Worm (Caenorhabditis elegans) whole organism, L2 larva: ENCODE measurements around the gene sel-9.
A peak's percentile ranks its signal among the peaks of the same experiment; 100 is the strongest.

ENCODE experiments used
- C34F6.9 ChIP-seq: fragments of 150-350 bp; optimal IDR thresholded peaks from 2 replicates; lab custom pipeline; 2014; ENCODE audit warnings: missing biosample characterization, missing genetic modification characterization
- F13H6.1 ChIP-seq: sonication (generic microtip); optimal IDR thresholded peaks from 2 replicates; lab custom pipeline; 2016; ENCODE audit warnings: missing genetic modification characterization, missing compliant biosample characterization
- R02D3.7 ChIP-seq: fragments of 150-350 bp; optimal IDR thresholded peaks from 2 replicates; lab custom pipeline; 2014; ENCODE audit warnings: missing biosample characterization, missing genetic modification characterization
- Y55F3AM.14 ChIP-seq: fragments of 200-800 bp; sonication (Bioruptor generic); optimal IDR thresholded peaks from 2 replicates; lab custom pipeline; 2018; ENCODE audit warnings: mild to moderate bottlenecking, missing genetic modification characterization, missing compliant biosample characterization
- ZK546.5 ChIP-seq: sonication (generic microtip); optimal IDR thresholded peaks from 2 replicates; lab custom pipeline; 2017; ENCODE audit warnings: missing biosample characterization, missing genetic modification characterization
- alr-1 ChIP-seq: fragments of 150-350 bp; optimal IDR thresholded peaks from 2 replicates; lab custom pipeline; 2014; ENCODE audit warnings: missing biosample characterization, missing genetic modification characterization
- aly-2 ChIP-seq: fragments of 150-350 bp; optimal IDR thresholded peaks from 2 replicates; lab custom pipeline; 2014; ENCODE audit warnings: missing biosample characterization, missing genetic modification characterization
- ama-1 ChIP-seq: fragments of 150-350 bp; optimal IDR thresholded peaks from 2 replicates; lab custom pipeline; 2018; ENCODE audit warnings: inconsistent platforms
- blmp-1 ChIP-seq: sonication (generic microtip); optimal IDR thresholded peaks from 2 replicates; lab custom pipeline; 2017; ENCODE audit warnings: missing genetic modification characterization, mild to moderate bottlenecking, missing compliant biosample characterization, antibody characterized with exemption, moderate library complexity; ENCODE audit not compliant: insufficient read depth
- ceh-82 ChIP-seq: fragments of 150-350 bp; optimal IDR thresholded peaks from 2 replicates; lab custom pipeline; 2014; ENCODE audit warnings: missing biosample characterization, missing genetic modification characterization
- crh-2 ChIP-seq: sonication (generic microtip); optimal IDR thresholded peaks from 2 replicates; lab custom pipeline; 2017; ENCODE audit warnings: missing biosample characterization, missing genetic modification characterization
- dmd-4 ChIP-seq: sonication (generic microtip); optimal IDR thresholded peaks from 2 replicates; lab custom pipeline; 2017; ENCODE audit warnings: missing biosample characterization, missing genetic modification characterization
- egl-27 ChIP-seq: sonication (generic microtip); optimal IDR thresholded peaks from 3 replicates; lab custom pipeline; 2017; ENCODE audit warnings: missing biosample characterization, missing genetic modification reagents, missing genetic modification characterization
- elt-1 ChIP-seq: fragments of 150-350 bp; optimal IDR thresholded peaks from 2 replicates; lab custom pipeline; 2014; ENCODE audit warnings: missing biosample characterization, missing genetic modification characterization
- elt-3 ChIP-seq: sonication (generic microtip); optimal IDR thresholded peaks from 2 replicates; lab custom pipeline; 2017; ENCODE audit warnings: missing biosample characterization, missing genetic modification characterization
- fos-1 ChIP-seq: fragments of 150-350 bp; optimal IDR thresholded peaks from 2 replicates; lab custom pipeline; 2014; ENCODE audit warnings: missing biosample characterization, missing genetic modification characterization
- gmeb-1 ChIP-seq: fragments of 150-350 bp; optimal IDR thresholded peaks from 2 replicates; lab custom pipeline; 2014; ENCODE audit warnings: missing biosample characterization, missing genetic modification characterization
- lin-11 ChIP-seq: fragments of 150-350 bp; sonication (generic microtip); optimal IDR thresholded peaks from 2 replicates; lab custom pipeline; 2014; ENCODE audit warnings: missing biosample characterization, missing genetic modification characterization, inconsistent platforms, mixed read lengths
- lin-13 ChIP-seq: fragments of 150-350 bp; optimal IDR thresholded peaks from 2 replicates; lab custom pipeline; 2014; ENCODE audit warnings: missing biosample characterization, missing genetic modification reagents, missing genetic modification characterization
- lin-39 ChIP-seq: fragments of 150-350 bp; optimal IDR thresholded peaks from 2 replicates; lab custom pipeline; 2014; ENCODE audit warnings: missing biosample characterization, missing genetic modification reagents, missing genetic modification characterization
- lsy-2 ChIP-seq, 2 experiments: fragments of 150-350 bp in 1 of 2; sonication (generic microtip) in 1 of 2; optimal IDR thresholded peaks; 2 replicates each; lab custom pipeline; 2014 to 2017; ENCODE audit warnings: missing biosample characterization in 2 of 2, missing genetic modification characterization in 2 of 2
- mbf-1 ChIP-seq: sonication (generic microtip); optimal IDR thresholded peaks from 2 replicates; lab custom pipeline; 2017; ENCODE audit warnings: missing biosample characterization, missing genetic modification characterization
- nhr-10 ChIP-seq: sonication (generic microtip); optimal IDR thresholded peaks from 2 replicates; lab custom pipeline; 2017; ENCODE audit warnings: missing biosample characterization, missing genetic modification characterization
- nhr-12 ChIP-seq: fragments of 150-350 bp; optimal IDR thresholded peaks from 2 replicates; lab custom pipeline; 2014; ENCODE audit warnings: missing biosample characterization, missing genetic modification characterization
- nhr-129 ChIP-seq: fragments of 150-350 bp; optimal IDR thresholded peaks from 2 replicates; lab custom pipeline; 2014; ENCODE audit warnings: missing biosample characterization, missing genetic modification characterization
- nhr-23 ChIP-seq: fragments of 150-350 bp; optimal IDR thresholded peaks from 2 replicates; lab custom pipeline; 2014; ENCODE audit warnings: missing biosample characterization, missing genetic modification reagents, missing genetic modification characterization
- nhr-237 ChIP-seq: fragments of 150-350 bp; optimal IDR thresholded peaks from 2 replicates; lab custom pipeline; 2014; ENCODE audit warnings: missing biosample characterization, missing genetic modification characterization
- nhr-25 ChIP-seq: fragments of 150-350 bp; sonication (generic microtip); optimal IDR thresholded peaks from 3 replicates; lab custom pipeline; 2014; ENCODE audit warnings: missing biosample characterization, missing genetic modification characterization
- nhr-6 ChIP-seq: fragments of 150-350 bp; optimal IDR thresholded peaks from 2 replicates; lab custom pipeline; 2014; ENCODE audit warnings: missing biosample characterization, missing genetic modification characterization
- nhr-77 ChIP-seq: fragments of 150-350 bp; optimal IDR thresholded peaks from 2 replicates; lab custom pipeline; 2014; ENCODE audit warnings: missing biosample characterization, missing genetic modification characterization
- peb-1 ChIP-seq: fragments of 150-350 bp; optimal IDR thresholded peaks from 2 replicates; lab custom pipeline; 2014; ENCODE audit warnings: missing biosample characterization, missing genetic modification characterization
- sem-4 ChIP-seq: fragments of 150-350 bp; optimal IDR thresholded peaks from 2 replicates; lab custom pipeline; 2014; ENCODE audit warnings: missing biosample characterization, missing genetic modification reagents, missing genetic modification characterization
- sma-3 ChIP-seq: sonication (generic microtip); optimal IDR thresholded peaks from 2 replicates; lab custom pipeline; 2016; ENCODE audit warnings: missing genetic modification reagents, missing genetic modification characterization, missing compliant biosample characterization
- sma-9 ChIP-seq, 2 experiments: fragments of 150-350 bp in 1 of 2; sonication (generic microtip) in 1 of 2; optimal IDR thresholded peaks; 2 replicates each; lab custom pipeline; 2014 to 2016; ENCODE audit warnings: missing genetic modification characterization in 2 of 2, mild to moderate bottlenecking in 1 of 2, missing biosample characterization in 1 of 2, missing compliant biosample characterization in 1 of 2, missing genetic modification reagents in 1 of 2, moderate library complexity in 1 of 2
- snpc-4 ChIP-seq: fragments of 150-350 bp; optimal IDR thresholded peaks from 2 replicates; lab custom pipeline; 2014; ENCODE audit warnings: missing biosample characterization, missing genetic modification characterization
- unc-55 ChIP-seq: fragments of 150-350 bp; sonication (generic microtip); optimal IDR thresholded peaks from 3 replicates; lab custom pipeline; 2014; ENCODE audit warnings: missing biosample characterization, missing genetic modification reagents, missing genetic modification characterization
- unc-62 ChIP-seq: fragments of 150-350 bp; optimal IDR thresholded peaks from 2 replicates; lab custom pipeline; 2014; ENCODE audit warnings: missing biosample characterization, missing genetic modification reagents, missing genetic modification characterization
- ztf-4 ChIP-seq: fragments of 150-350 bp; optimal IDR thresholded peaks from 2 replicates; lab custom pipeline; 2014; ENCODE audit warnings: missing biosample characterization, missing genetic modification characterization

The sel-9 gene

DNA sequence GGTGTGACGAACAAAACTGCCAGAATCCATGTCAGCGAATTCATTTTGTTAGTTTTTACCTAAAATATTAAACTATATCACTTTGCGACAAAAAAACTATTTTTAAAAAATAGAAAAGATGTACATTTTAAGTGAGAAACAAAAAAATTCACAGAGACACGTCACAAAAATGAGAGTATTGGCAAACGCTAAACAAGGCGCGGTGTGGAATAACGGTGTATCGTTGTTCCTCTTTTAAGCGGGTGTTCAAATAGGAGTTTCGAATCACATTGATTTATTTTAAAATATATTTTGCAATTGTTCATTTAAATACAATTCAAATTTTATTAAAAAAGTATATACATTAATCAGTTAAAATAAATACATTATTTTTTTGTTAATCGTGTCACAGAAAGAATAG, at the start of gene sel-9:
Gene sel-9 (minus strand): TSS at position 59 of the 400 bp plus-strand sequence.
- TF ChIP-seq R02D3.7 (tag; lab: Kevin White, UChicago) (no peak), unc-55 (GFP tag; lab: Kevin White, UChicago) (peak; percentile 79), lin-13 (peak; percentile 19), ceh-82 (no peak), sma-9 (GFP tag; optimal IDR thresholded peaks at IDR 0.05; lab: Kevin White, UChicago) (peak; percentile 50), sma-9 (tag; optimal IDR thresholded peaks at IDR 0.05; lab: Kevin White, UChicago) (no peak), ZK546.5 (tag; lab: Kevin White, UChicago) (no peak), nhr-23 (no peak), nhr-77 (tag; lab: Kevin White, UChicago) (no peak), blmp-1 (peak; percentile 6), aly-2 (tag; lab: Kevin White, UChicago) (no peak), snpc-4 (peak; percentile 3), gmeb-1 (peak; percentile 90), fos-1 (tag; lab: Kevin White, UChicago) (peak; percentile 17), unc-62 (no peak), crh-2 (tag; lab: Kevin White, UChicago) (peak; percentile 85), peb-1 (tag; lab: Kevin White, UChicago) (no peak), sma-3 (GFP tag; lab: Kevin White, UChicago) (peak; percentile 24), elt-1 (tag; lab: Kevin White, UChicago) (no peak), lin-39 (tag; lab: Kevin White, UChicago) (no peak), C34F6.9 (peak; percentile 57), lsy-2 (tag; optimal IDR thresholded peaks at IDR 0.05; lab: Kevin White, UChicago) (peak in 1 of 2 experiments; percentile 73), alr-1 (tag; lab: Kevin White, UChicago) (no peak), ama-1 (lab: Kevin White, UChicago) (peak; percentile 3), dmd-4 (tag; lab: Kevin White, UChicago) (no peak), nhr-12 (tag; lab: Kevin White, UChicago) (no peak), nhr-237 (tag; lab: Kevin White, UChicago) (no peak), nhr-129 (tag; lab: Kevin White, UChicago) (peak; percentile 45), egl-27 (tag; lab: Kevin White, UChicago) (no peak), F13H6.1 (peak; percentile 10), Y55F3AM.14 (no peak)

ce11 chrV:8351371-8351770, 49.0 kb upstream of the sel-9 start, which contains the start of gene srsx-22:
Gene srsx-22 (plus strand): TSS chrV:8351671.
- TF ChIP-seq unc-62 (no peak), nhr-10 (no peak), sma-9 (GFP tag; optimal IDR thresholded peaks at IDR 0.05; lab: Kevin White, UChicago) (no peak), sma-9 (tag; optimal IDR thresholded peaks at IDR 0.05; lab: Kevin White, UChicago) (no peak), ztf-4 (no peak), egl-27 (tag; lab: Kevin White, UChicago) (no peak), elt-3 (tag; lab: Kevin White, UChicago) (no peak), nhr-12 (tag; lab: Kevin White, UChicago) (no peak), R02D3.7 (tag; lab: Kevin White, UChicago) (no peak), nhr-6 (tag; lab: Kevin White, UChicago) (no peak), sem-4 (tag; lab: Kevin White, UChicago) (no peak), nhr-25 (tag; lab: Kevin White, UChicago) (no peak)

DNA sequence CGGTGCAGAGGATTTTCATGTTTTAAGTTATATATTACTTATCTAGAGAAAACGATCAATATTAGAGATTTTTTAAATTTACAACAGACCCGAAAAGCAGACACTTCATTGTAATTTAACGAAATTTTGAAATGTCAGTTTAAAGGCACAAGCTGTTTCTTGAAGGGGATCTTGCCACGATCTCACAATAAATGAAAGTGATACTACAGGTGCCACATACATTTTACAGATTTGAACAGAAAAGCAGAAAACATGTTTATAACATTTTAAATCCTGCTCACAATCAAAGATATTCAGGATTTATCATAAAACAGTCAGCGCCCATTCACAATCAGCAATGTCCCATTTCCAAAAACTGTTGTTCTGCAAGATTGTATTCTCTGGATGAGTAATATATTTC, 47.6 kb upstream of the sel-9 start:
- TF ChIP-seq elt-3 (tag; lab: Kevin White, UChicago) (no peak), nhr-237 (tag; lab: Kevin White, UChicago) (no peak), fos-1 (tag; lab: Kevin White, UChicago) (no peak), lsy-2 (tag; optimal IDR thresholded peaks at IDR 0.05; lab: Kevin White, UChicago) (no peak), lin-39 (tag; lab: Kevin White, UChicago) (no peak), ztf-4 (no peak), peb-1 (tag; lab: Kevin White, UChicago) (no peak), nhr-23 (no peak), nhr-129 (tag; lab: Kevin White, UChicago) (no peak), lin-11 (tag; lab: Kevin White, UChicago) (no peak), sma-9 (GFP tag; optimal IDR thresholded peaks at IDR 0.05; lab: Kevin White, UChicago) (no peak), sma-9 (tag; optimal IDR thresholded peaks at IDR 0.05; lab: Kevin White, UChicago) (no peak), sem-4 (tag; lab: Kevin White, UChicago) (no peak), crh-2 (tag; lab: Kevin White, UChicago) (no peak), mbf-1 (tag; lab: Kevin White, UChicago) (no peak), aly-2 (tag; lab: Kevin White, UChicago) (no peak), ceh-82 (no peak), egl-27 (tag; lab: Kevin White, UChicago) (no peak)
